Worm (Caenorhabditis elegans) whole organism, L3 larva: Measurements from ENCODE around the gene F56D2.3.

Source experiments
- R02D3.7 ChIP-seq: fragments of 150-350 bp; optimal IDR thresholded peaks from 2 replicates; lab custom pipeline; 2014; ENCODE audit warnings: missing biosample characterization, missing genetic modification characterization
- ama-1 ChIP-seq: fragments of 150-350 bp; optimal IDR thresholded peaks from 2 replicates; lab custom pipeline; 2018
- ceh-16 ChIP-seq: sonication (generic microtip); optimal IDR thresholded peaks from 2 replicates; lab custom pipeline; 2017; ENCODE audit warnings: missing biosample characterization, missing genetic modification characterization
- ceh-28 ChIP-seq: fragments of 150-350 bp; optimal IDR thresholded peaks from 2 replicates; lab custom pipeline; 2014; ENCODE audit warnings: missing biosample characterization, missing genetic modification reagents, missing genetic modification characterization
- ceh-82 ChIP-seq: fragments of 150-350 bp; optimal IDR thresholded peaks from 2 replicates; lab custom pipeline; 2014; ENCODE audit warnings: missing biosample characterization, missing genetic modification characterization
- ceh-9 ChIP-seq: sonication (generic microtip); optimal IDR thresholded peaks from 2 replicates; lab custom pipeline; 2018; ENCODE audit warnings: missing biosample characterization, missing genetic modification characterization
- daf-12 ChIP-seq: fragments of 150-350 bp; optimal IDR thresholded peaks from 2 replicates; lab custom pipeline; 2014; ENCODE audit warnings: missing biosample characterization, missing genetic modification reagents, missing genetic modification characterization
- egl-27 ChIP-seq: sonication (generic microtip); optimal IDR thresholded peaks from 4 replicates; lab custom pipeline; 2017; ENCODE audit warnings: missing biosample characterization, missing genetic modification reagents, missing genetic modification characterization
- egl-5 ChIP-seq: fragments of 150-350 bp; optimal IDR thresholded peaks from 2 replicates; lab custom pipeline; 2017; ENCODE audit warnings: missing biosample characterization, missing genetic modification reagents, missing genetic modification characterization, inconsistent platforms
- elt-1 ChIP-seq: fragments of 150-350 bp; optimal IDR thresholded peaks from 2 replicates; lab custom pipeline; 2014; ENCODE audit warnings: missing biosample characterization, missing genetic modification characterization
- elt-2 ChIP-seq: sonication (generic microtip); optimal IDR thresholded peaks from 2 replicates; lab custom pipeline; 2016; ENCODE audit warnings: missing genetic modification reagents, mild to moderate bottlenecking, missing genetic modification characterization, missing compliant biosample characterization
- eor-1 ChIP-seq, 2 experiments: fragments of 150-350 bp; optimal IDR thresholded peaks; 2 replicates each; lab custom pipeline; 2014 to 2018; ENCODE audit warnings: missing biosample characterization in 2 of 2, missing genetic modification characterization in 2 of 2
- fkh-10 ChIP-seq: sonication (generic microtip); optimal IDR thresholded peaks from 2 replicates; lab custom pipeline; 2017; ENCODE audit warnings: missing biosample characterization, missing genetic modification reagents, missing genetic modification characterization
- fkh-2 ChIP-seq: fragments of 150-350 bp; optimal IDR thresholded peaks from 2 replicates; lab custom pipeline; 2014; ENCODE audit warnings: missing biosample characterization, missing genetic modification reagents, missing genetic modification characterization
- fos-1 ChIP-seq: fragments of 150-350 bp; optimal IDR thresholded peaks from 2 replicates; lab custom pipeline; 2014; ENCODE audit warnings: missing biosample characterization, missing genetic modification characterization
- hmg-11 ChIP-seq: sonication (generic microtip); optimal IDR thresholded peaks from 2 replicates; lab custom pipeline; 2016; ENCODE audit warnings: missing genetic modification characterization, missing compliant biosample characterization
- lin-15B ChIP-seq: fragments of 150-350 bp; optimal IDR thresholded peaks from 2 replicates; lab custom pipeline; 2014; ENCODE audit warnings: missing biosample characterization, missing genetic modification characterization
- lin-39 ChIP-seq: fragments of 150-350 bp; optimal IDR thresholded peaks from 2 replicates; lab custom pipeline; 2018; ENCODE audit warnings: missing biosample characterization, missing genetic modification reagents, missing genetic modification characterization
- lsy-12 ChIP-seq: sonication (generic microtip); optimal IDR thresholded peaks from 2 replicates; lab custom pipeline; 2016; ENCODE audit warnings: mild to moderate bottlenecking, missing genetic modification characterization, missing compliant biosample characterization
- nfya-1 ChIP-seq: sonication (generic microtip); optimal IDR thresholded peaks from 2 replicates; lab custom pipeline; 2017; ENCODE audit warnings: missing genetic modification characterization, mild to moderate bottlenecking, missing compliant biosample characterization, antibody characterized with exemption, moderate library complexity; ENCODE audit not compliant: insufficient read depth
- nhr-11 ChIP-seq: fragments of 150-350 bp; optimal IDR thresholded peaks from 2 replicates; lab custom pipeline; 2014; ENCODE audit warnings: missing biosample characterization, missing genetic modification characterization
- nhr-23 ChIP-seq: fragments of 150-350 bp; optimal IDR thresholded peaks from 2 replicates; lab custom pipeline; 2014; ENCODE audit warnings: missing biosample characterization, missing genetic modification reagents, missing genetic modification characterization
- nhr-25 ChIP-seq: sonication (generic microtip); optimal IDR thresholded peaks from 2 replicates; lab custom pipeline; 2017; ENCODE audit warnings: missing biosample characterization, missing genetic modification characterization
- nhr-43 ChIP-seq: sonication (generic microtip); optimal IDR thresholded peaks from 2 replicates; lab custom pipeline; 2016; ENCODE audit warnings: mild to moderate bottlenecking, missing genetic modification characterization, missing compliant biosample characterization; ENCODE audit not compliant: poor library complexity, severe bottlenecking
- nhr-67 ChIP-seq: fragments of 150-350 bp; optimal IDR thresholded peaks from 2 replicates; lab custom pipeline; 2014; ENCODE audit warnings: missing biosample characterization, missing genetic modification characterization
- pha-4 ChIP-seq: fragments of 150-350 bp; optimal IDR thresholded peaks from 2 replicates; lab custom pipeline; 2014; ENCODE audit warnings: missing biosample characterization, missing genetic modification reagents, missing genetic modification characterization
- pqm-1 ChIP-seq: fragments of 150-350 bp; optimal IDR thresholded peaks from 2 replicates; lab custom pipeline; 2017; ENCODE audit warnings: missing biosample characterization, missing genetic modification characterization, inconsistent platforms
- sea-2 ChIP-seq: fragments of 150-350 bp; sonication (generic microtip); optimal IDR thresholded peaks from 4 replicates; lab custom pipeline; 2014; ENCODE audit warnings: missing biosample characterization, missing genetic modification reagents, missing genetic modification characterization
- skn-1 ChIP-seq: fragments of 150-350 bp; optimal IDR thresholded peaks from 2 replicates; lab custom pipeline; 2014; ENCODE audit warnings: missing biosample characterization, missing genetic modification characterization
- snpc-4 ChIP-seq: fragments of 150-350 bp; optimal IDR thresholded peaks from 2 replicates; lab custom pipeline; 2014; ENCODE audit warnings: missing biosample characterization, missing genetic modification characterization
- tbx-2 ChIP-seq: sonication (generic microtip); optimal IDR thresholded peaks from 2 replicates; lab custom pipeline; 2016; ENCODE audit warnings: mild to moderate bottlenecking, missing genetic modification characterization, missing compliant biosample characterization
- unc-62 ChIP-seq: fragments of 150-350 bp; sonication (generic microtip); optimal IDR thresholded peaks from 4 replicates; lab custom pipeline; 2014; ENCODE audit warnings: missing biosample characterization, missing genetic modification reagents, missing genetic modification characterization
- zag-1 ChIP-seq: fragments of 150-350 bp; optimal IDR thresholded peaks from 2 replicates; lab custom pipeline; 2014; ENCODE audit warnings: missing biosample characterization, missing genetic modification characterization
- ztf-11 ChIP-seq: fragments of 150-350 bp; optimal IDR thresholded peaks from 2 replicates; lab custom pipeline; 2014; ENCODE audit warnings: missing biosample characterization, missing genetic modification characterization
- ztf-4 ChIP-seq: fragments of 150-350 bp; optimal IDR thresholded peaks from 2 replicates; lab custom pipeline; 2014; ENCODE audit warnings: missing biosample characterization, missing genetic modification characterization

The F56D2.3 gene

DNA sequence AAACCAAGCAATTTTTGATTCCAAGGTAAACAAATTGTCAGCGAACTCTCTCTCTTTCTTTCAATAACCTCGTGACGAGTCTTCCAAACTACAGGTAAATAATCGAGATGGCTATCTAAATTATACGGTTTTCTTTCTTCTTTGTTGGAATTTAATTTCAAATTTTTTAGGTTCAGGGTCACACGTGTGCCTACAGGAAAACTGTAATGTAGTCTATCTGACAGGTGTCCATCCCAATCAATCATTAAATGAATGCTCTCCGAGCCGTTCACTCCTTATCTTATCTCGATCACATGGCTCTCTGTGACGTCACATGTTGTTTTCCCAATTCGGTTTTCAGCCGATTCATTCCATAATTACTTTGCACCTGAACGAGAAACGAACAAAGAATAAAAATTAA, 31.6 kb upstream of the F56D2.3 start:
- TF ChIP-seq ceh-9 (tag; lab: Kevin White, UChicago), result no peak
- peak; percentile 52 for TF ChIP-seq elt-1 (tag; lab: Kevin White, UChicago)
- TF ChIP-seq nhr-25, result no peak
- no peak for TF ChIP-seq fos-1 (tag; lab: Kevin White, UChicago)
- peak; percentile 70 for TF ChIP-seq pqm-1 (tag; lab: Kevin White, UChicago)
- peak; percentile 35 for TF ChIP-seq ama-1 (lab: Kevin White, UChicago)
- TF ChIP-seq nfya-1, result no peak
- peak; percentile 87 for TF ChIP-seq elt-2 (tag; lab: Kevin White, UChicago)
- no peak for TF ChIP-seq sea-2 (GFP tag; lab: Kevin White, UChicago)
- TF ChIP-seq egl-27, result no peak
- TF ChIP-seq snpc-4 (tag; lab: Kevin White, UChicago), result no peak
- TF ChIP-seq pha-4 (tag; lab: Kevin White, UChicago), result peak; percentile 53
- TF ChIP-seq hmg-11, result no peak
- no peak for TF ChIP-seq zag-1 (tag; lab: Kevin White, UChicago)

DNA sequence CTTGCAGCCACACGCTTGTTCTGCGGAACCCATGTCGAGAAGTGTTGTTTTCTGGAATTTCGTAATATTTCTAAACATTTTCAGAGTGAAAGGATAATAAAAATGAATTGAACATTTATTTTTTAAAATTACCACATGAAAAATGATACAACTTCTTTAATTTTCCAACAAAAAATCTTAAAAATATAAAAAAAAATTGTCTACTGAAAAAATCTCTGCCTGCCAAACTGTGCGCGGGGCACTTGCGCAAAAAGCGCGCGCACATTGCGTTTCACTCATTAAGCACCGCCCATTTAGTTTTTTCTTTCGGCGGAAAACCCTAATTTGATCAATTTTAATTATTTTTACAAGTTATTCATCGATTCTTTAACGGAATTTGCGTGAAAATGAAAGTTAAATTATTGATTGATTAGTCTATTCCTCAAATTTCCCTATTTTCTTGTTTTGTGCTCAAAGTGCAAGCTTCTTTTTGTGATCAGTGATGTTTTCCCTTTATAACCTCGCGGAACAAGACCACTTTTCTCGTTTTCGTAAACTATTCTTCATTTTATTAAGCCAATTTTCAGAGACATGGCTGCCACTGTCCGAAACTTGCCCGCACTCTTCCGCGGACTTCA, 29.8 kb upstream of the F56D2.3 start, which contains the start of the genes nmad-1 and hach-1:
nmad-1 (minus strand) TSS at position 51 of the 617 bp plus-strand sequence.
hach-1 (plus strand) TSS at position 567 of the 617 bp plus-strand sequence.
- TF ChIP-seq lin-15B, result peak; percentile 70
- peak; percentile 67 for TF ChIP-seq egl-5 (tag; lab: Kevin White, UChicago)
- TF ChIP-seq nhr-43 (tag; lab: Kevin White, UChicago), result peak; percentile 94
- peak; percentile 60 for TF ChIP-seq pha-4 (tag; lab: Kevin White, UChicago)
- TF ChIP-seq hmg-11, result peak; percentile 94
- TF ChIP-seq nhr-25, result no peak
- TF ChIP-seq lin-39 (tag; lab: Kevin White, UChicago), result peak; percentile 59
- TF ChIP-seq ceh-82 (tag; lab: Kevin White, UChicago), result peak; percentile 15
- TF ChIP-seq ceh-28 (tag; lab: Kevin White, UChicago), result peak; percentile 60
- no peak for TF ChIP-seq egl-27
- TF ChIP-seq ceh-16 (tag; lab: Kevin White, UChicago), result no peak
- TF ChIP-seq sea-2 (GFP tag; lab: Kevin White, UChicago), result no peak
- TF ChIP-seq R02D3.7 (tag; lab: Kevin White, UChicago), result peak; percentile 63
- no peak for TF ChIP-seq nhr-11 (tag; lab: Kevin White, UChicago)
- TF ChIP-seq elt-2 (tag; lab: Kevin White, UChicago), result peak; percentile 49
- TF ChIP-seq tbx-2 (tag; lab: Kevin White, UChicago), result peak; percentile 30
- no peak for TF ChIP-seq zag-1 (tag; lab: Kevin White, UChicago)
- peak; percentile 68 for TF ChIP-seq nfya-1
- TF ChIP-seq nhr-67, result peak; percentile 64
- peak; percentile 63 for TF ChIP-seq lsy-12
- peak; percentile 16 for TF ChIP-seq elt-1 (tag; lab: Kevin White, UChicago)
- peak; percentile 63 for TF ChIP-seq snpc-4 (tag; lab: Kevin White, UChicago)
- peak; percentile 77 for TF ChIP-seq nhr-23 (tag; lab: Kevin White, UChicago)
- TF ChIP-seq fkh-10 (GFP tag; lab: Kevin White, UChicago), result no peak
- TF ChIP-seq ztf-11 (tag; lab: Kevin White, UChicago), result no peak
- TF ChIP-seq, all 47 proteins: peak for 17

DNA sequence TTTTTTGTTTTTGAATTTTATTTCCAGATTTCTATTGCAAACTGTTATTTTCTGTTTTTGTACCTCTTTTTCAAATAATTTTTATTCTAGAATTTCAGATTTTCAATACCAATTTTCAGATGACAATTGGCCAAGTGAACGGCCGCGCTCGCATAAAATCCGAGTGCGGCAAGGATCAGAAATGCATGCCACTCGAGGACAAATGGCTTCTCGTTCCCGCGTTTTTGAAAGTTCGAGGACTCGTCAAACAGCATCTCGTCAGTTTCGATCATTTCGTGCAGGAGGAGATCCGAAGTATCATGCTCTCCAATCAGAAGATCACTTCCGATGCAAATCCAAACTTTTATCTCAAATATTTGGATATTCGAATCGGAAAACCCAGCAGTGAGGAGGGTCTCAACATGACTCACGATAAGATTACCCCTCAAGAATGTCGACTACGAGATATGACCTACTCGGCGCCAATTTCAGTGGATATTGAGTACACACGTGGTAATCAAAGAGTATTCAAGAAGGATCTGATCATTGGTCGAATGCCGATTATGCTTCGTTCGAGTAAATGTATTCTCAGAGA, 27.4 kb upstream of the F56D2.3 start, which contains the start of gene rpc-2:
rpc-2 (plus strand) TSS at position 120 of the 574 bp plus-strand sequence.
- TF ChIP-seq skn-1 (no peak), ama-1 (lab: Kevin White, UChicago) (peak; percentile 64), unc-62 (no peak), eor-1 (tag; optimal IDR thresholded peaks at IDR 0.05; lab: Kevin White, UChicago) (no peak), fkh-2 (tag; lab: Kevin White, UChicago) (no peak), nhr-23 (tag; lab: Kevin White, UChicago) (no peak), daf-12 (tag; lab: Kevin White, UChicago) (no peak), ztf-4 (tag; lab: Kevin White, UChicago) (no peak), elt-2 (tag; lab: Kevin White, UChicago) (peak; percentile 8), ceh-82 (tag; lab: Kevin White, UChicago) (no peak), lin-39 (tag; lab: Kevin White, UChicago) (no peak), nhr-67 (no peak)
